Fruit fly (Drosophila melanogaster) whole organism, adult: ENCODE measurements around the gene upSET.
A peak's percentile ranks its signal among the peaks of the same experiment; 100 is the strongest.

Experiments used
- CG11617 ChIP-seq: fragments of 200-800 bp; sonication (Bioruptor generic); optimal IDR thresholded peaks from 2 replicates; lab custom pipeline; 2017; ENCODE audit warnings: mild to moderate bottlenecking, missing biosample characterization, missing genetic modification reagents, missing genetic modification characterization
- CG33017 ChIP-seq: fragments of 200-800 bp; sonication (Bioruptor generic); optimal IDR thresholded peaks from 2 replicates; lab custom pipeline; 2018; ENCODE audit warnings: missing biosample characterization, mild to moderate bottlenecking, missing genetic modification characterization, moderate library complexity
- CG7101 ChIP-seq: fragments of 200-800 bp; sonication (Bioruptor generic); optimal IDR thresholded peaks from 2 replicates; lab custom pipeline; 2018; ENCODE audit warnings: missing biosample characterization, mild to moderate bottlenecking, missing genetic modification characterization, moderate library complexity
- bab1 ChIP-seq: fragments of 200-800 bp; sonication (Bioruptor generic); optimal IDR thresholded peaks from 3 replicates; lab custom pipeline; 2019; ENCODE audit warnings: missing biosample characterization, mild to moderate bottlenecking, missing genetic modification characterization, moderate library complexity
- ovo ChIP-seq: fragments of 200-800 bp; sonication (Bioruptor generic); optimal IDR thresholded peaks from 2 replicates; lab custom pipeline; 2016; ENCODE audit warnings: missing biosample characterization, missing genetic modification characterization
- toe ChIP-seq: fragments of 200-800 bp; sonication (Bioruptor generic); optimal IDR thresholded peaks from 2 replicates; lab custom pipeline; 2016; ENCODE audit warnings: missing biosample characterization, missing genetic modification characterization

dm6 chr3L:14005627-14006287 lies 3.8 kb downstream of the upSET start:
- TF ChIP-seq CG33017 = peak; percentile 18
- TF ChIP-seq CG11617 = no peak
- no peak for TF ChIP-seq toe (GFP tag; lab: Kevin White, UChicago)
- peak; percentile 32 for TF ChIP-seq CG7101
- no peak for TF ChIP-seq ovo (GFP tag; lab: Kevin White, UChicago)
- TF ChIP-seq bab1 (GFP tag; lab: Kevin White, UChicago) = no peak
